Fruit fly (Drosophila melanogaster): ENCODE data around the gene betaTub97EF.

betaTub97EF gene

DNA sequence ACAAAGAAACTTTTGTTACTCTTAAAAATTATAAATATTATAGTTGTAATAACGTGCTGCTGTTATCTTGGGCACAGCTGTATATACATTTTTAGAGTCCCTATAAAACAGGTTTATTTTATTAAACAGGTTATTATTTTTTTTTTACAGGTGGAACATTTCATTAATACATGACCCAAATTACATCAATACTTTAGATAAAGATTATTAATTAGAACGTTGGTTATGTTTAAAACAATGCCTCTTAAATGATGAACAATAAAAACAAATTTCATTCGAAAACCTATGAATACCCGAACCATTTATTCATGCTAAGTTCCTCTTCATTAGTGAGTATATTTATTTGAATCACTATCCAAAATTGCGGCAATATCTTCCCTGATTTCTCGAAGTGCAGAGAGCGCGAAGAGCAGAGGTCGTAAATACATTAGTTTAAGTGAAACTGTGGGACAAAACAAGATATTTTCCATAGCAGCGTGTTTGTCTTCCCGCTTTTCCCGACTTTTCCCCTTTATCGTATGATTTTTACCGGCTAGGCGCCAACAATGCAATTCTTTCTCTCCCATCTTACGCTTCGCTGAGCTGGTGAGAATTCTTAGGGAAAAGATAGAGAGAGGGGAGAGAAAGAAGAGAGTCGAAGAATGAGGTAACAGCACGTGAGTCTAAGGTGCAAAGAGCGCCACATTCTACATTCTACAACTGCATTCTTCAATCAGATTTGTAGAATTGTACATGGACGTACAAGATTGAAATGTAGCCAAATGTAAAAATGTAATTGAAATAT is 655 bp upstream of the betaTub97EF start (continued):
- TF ChIP-seq stwl (tag; optimal IDR thresholded peaks at IDR 0.05) (no peak), CG14050 (GFP tag; IDR thresholded peaks at IDR 0.05) (peak; percentile 24; the same call in 1 of the 3 replicates), Dll (GFP tag; IDR thresholded peaks at IDR 0.05; ENCODE audit: partially characterized antibody) (no peak), gro (GFP tag; optimal IDR thresholded peaks at IDR 0.05) (no peak), tll (GFP tag; optimal IDR thresholded peaks at IDR 0.05) (no peak), vnd (GFP tag; IDR thresholded peaks at IDR 0.05; ENCODE audit: partially characterized antibody) (no peak), slbo (GFP tag; IDR thresholded peaks at IDR 0.05) (peak; percentile 84), D19B (GFP tag; optimal IDR thresholded peaks at IDR 0.05) (no peak), CrebB (tag; optimal IDR thresholded peaks at IDR 0.05) (no peak), kni (GFP tag; optimal IDR thresholded peaks at IDR 0.05) (peak; percentile 11), bigmax (GFP tag; optimal IDR thresholded peaks at IDR 0.05) (no peak), Camta (GFP tag; optimal IDR thresholded peaks at IDR 0.05) (peak; percentile 9), Ets65A (GFP tag) (peak; percentile 82), Spps (tag; optimal IDR thresholded peaks at IDR 0.05) (no peak), CG9817 (tag; optimal IDR thresholded peaks at IDR 0.05) (peak; percentile 13), Gug (GFP tag; IDR thresholded peaks at IDR 0.05) (peak; percentile 69; the same call in 3 of the 4 replicates), Deaf1 (tag; optimal IDR thresholded peaks at IDR 0.05) (no peak), pho (GFP tag; optimal IDR thresholded peaks at IDR 0.05) (peak; percentile 7), HmgZ (tag; optimal IDR thresholded peaks at IDR 0.05) (no peak), lmd (GFP tag; IDR thresholded peaks at IDR 0.05) (peak; percentile 68), Ptx1 (GFP tag; IDR thresholded peaks at IDR 0.05) (peak; percentile 54; the same call in 1 of the 2 replicates), CG11247 (GFP tag; IDR thresholded peaks at IDR 0.05) (peak; percentile 41; the same call in 1 of the 2 replicates), HLHmδ (GFP tag; optimal IDR thresholded peaks at IDR 0.05) (no peak), rib (GFP tag; IDR thresholded peaks at IDR 0.05) (no peak), Hr3 (GFP tag; optimal IDR thresholded peaks at IDR 0.05) (peak; percentile 33), Gsc (GFP tag; IDR thresholded peaks at IDR 0.05) (no peak), CG12236 (GFP tag; optimal IDR thresholded peaks at IDR 0.05) (no peak), cad (GFP tag; optimal IDR thresholded peaks at IDR 0.05) (no peak), gfzf (GFP tag; optimal IDR thresholded peaks at IDR 0.05) (no peak), pros (GFP tag; optimal IDR thresholded peaks at IDR 0.05) (no peak), CG6272 (GFP tag; IDR thresholded peaks at IDR 0.05) (peak; percentile 35; the same call in 1 of the 2 replicates), CG7786 (GFP tag; optimal IDR thresholded peaks at IDR 0.05) (peak; percentile 58), mld (GFP tag; IDR thresholded peaks at IDR 0.05; ENCODE audit: partially characterized antibody) (no peak), CG3838 (GFP tag; optimal IDR thresholded peaks at IDR 0.05) (no peak), scrt (GFP tag; optimal IDR thresholded peaks at IDR 0.05) (no peak), CG5245 (GFP tag; optimal IDR thresholded peaks at IDR 0.05) (no peak), abd-A (tag; optimal IDR thresholded peaks at IDR 0.05) (no peak), CG7839 (tag; optimal IDR thresholded peaks at IDR 0.05) (peak; percentile 37), CG5953 (GFP tag; IDR thresholded peaks at IDR 0.05) (peak; percentile 47; the same call in 1 of the 2 replicates), onecut (GFP tag; IDR thresholded peaks at IDR 0.05) (no peak), nau (GFP tag; optimal IDR thresholded peaks at IDR 0.05) (no peak)
